Worm (Caenorhabditis elegans): ENCODE data around the gene C27H6.9.

- TF ChIP-seq pqm-1 (tag; optimal IDR thresholded peaks at IDR 0.05) (no peak), nhr-237 (tag; optimal IDR thresholded peaks at IDR 0.05) (no peak), nhr-23 (tag; optimal IDR thresholded peaks at IDR 0.05) (no peak), ceh-28 (tag; optimal IDR thresholded peaks at IDR 0.05) (no peak), ceh-16 (tag; optimal IDR thresholded peaks at IDR 0.05) (no peak), fkh-10 (GFP tag; optimal IDR thresholded peaks at IDR 0.05) (no peak), eor-1 (tag; optimal IDR thresholded peaks at IDR 0.05) (no peak), hmg-11 (tag; optimal IDR thresholded peaks at IDR 0.05) (no peak), ZK546.5 (tag; optimal IDR thresholded peaks at IDR 0.05) (no peak)
These were observed 33.8 kb upstream of the C27H6.9 start, which contains the start of gene nlp-58 for ce11 chrV:9948840-9949239.

All from whole organism, L3 larva.